Fruit fly (Drosophila melanogaster) whole organism, prepupa: ENCODE results near the gene CG42673.
A peak's percentile ranks its signal among the peaks of the same experiment; 100 is the strongest.

ENCODE experiments used
- Blimp-1 ChIP-seq: fragments of 200-800 bp; sonication (Bioruptor generic); optimal IDR thresholded peaks from 3 replicates; lab custom pipeline; 2017; ENCODE audit warnings: missing biosample characterization, missing genetic modification characterization, mild to moderate bottlenecking, moderate library complexity, missing genetic modification reagents
- CG10631 ChIP-seq: fragments of 200-800 bp; sonication (Bioruptor generic); optimal IDR thresholded peaks from 2 replicates; lab custom pipeline; 2016; ENCODE audit warnings: missing biosample characterization, missing genetic modification characterization
- CG10669 ChIP-seq: fragments of 200-800 bp; sonication (Bioruptor generic); optimal IDR thresholded peaks from 3 replicates; lab custom pipeline; 2018; ENCODE audit warnings: missing biosample characterization, mild to moderate bottlenecking, missing genetic modification characterization, moderate library complexity
- CG11294 ChIP-seq: fragments of 200-800 bp; sonication (Bioruptor generic); IDR thresholded peaks from 2 replicates; pipeline ENCODE4 v1.3.6; 2022; ENCODE audit warnings: missing biosample characterization, missing genetic modification characterization
- CG11902 ChIP-seq: fragments of 200-800 bp; sonication (Bioruptor generic); optimal IDR thresholded peaks from 3 replicates; lab custom pipeline; 2016; ENCODE audit warnings: missing biosample characterization, missing genetic modification characterization
- CG15336 ChIP-seq: fragments of 200-800 bp; sonication (Bioruptor generic); IDR thresholded peaks from 2 replicates; pipeline ENCODE4 v1.3.6; 2022; ENCODE audit warnings: missing biosample characterization, missing genetic modification characterization
- CG1621 ChIP-seq: fragments of 200-800 bp; sonication (Bioruptor generic); optimal IDR thresholded peaks from 3 replicates; lab custom pipeline; 2018; ENCODE audit warnings: missing biosample characterization, mild to moderate bottlenecking, missing genetic modification characterization
- CG16779 ChIP-seq: fragments of 200-800 bp; sonication (Bioruptor generic); optimal IDR thresholded peaks from 3 replicates; lab custom pipeline; 2017; ENCODE audit warnings: missing biosample characterization, mild to moderate bottlenecking, missing genetic modification characterization
- CG3032 ChIP-seq: fragments of 200-800 bp; optimal IDR thresholded peaks from 2 replicates; lab custom pipeline; 2019; ENCODE audit warnings: missing biosample characterization, mild to moderate bottlenecking, missing genetic modification characterization, moderate library complexity
- CG31627 ChIP-seq: fragments of 200-800 bp; sonication (Bioruptor generic); optimal IDR thresholded peaks from 3 replicates; lab custom pipeline; 2016; ENCODE audit warnings: missing biosample characterization, missing genetic modification characterization
- CG3919 ChIP-seq: fragments of 200-800 bp; sonication (Bioruptor generic); optimal IDR thresholded peaks from 3 replicates; lab custom pipeline; 2016; ENCODE audit warnings: missing biosample characterization, missing genetic modification characterization
- CG4318 ChIP-seq: fragments of 200-800 bp; sonication (Bioruptor generic); optimal IDR thresholded peaks from 3 replicates; lab custom pipeline; 2017; ENCODE audit warnings: missing biosample characterization, mild to moderate bottlenecking, missing genetic modification characterization
- CG6163 ChIP-seq: fragments of 200-800 bp; sonication (Bioruptor generic); IDR thresholded peaks from 3 replicates; pipeline ENCODE4 v1.3.6; 2022; ENCODE audit warnings: missing biosample characterization, missing genetic modification characterization
- CG6276 ChIP-seq: fragments of 200-800 bp; sonication (Bioruptor generic); optimal IDR thresholded peaks from 2 replicates; lab custom pipeline; 2017; ENCODE audit warnings: missing biosample characterization, mild to moderate bottlenecking, missing genetic modification characterization
- CG6792 ChIP-seq: fragments of 200-800 bp; sonication (Bioruptor generic); optimal IDR thresholded peaks from 3 replicates; lab custom pipeline; 2016; ENCODE audit warnings: missing biosample characterization, missing genetic modification characterization
- CG6808 ChIP-seq: fragments of 200-800 bp; sonication (Bioruptor generic); optimal IDR thresholded peaks from 3 replicates; lab custom pipeline; 2017; ENCODE audit warnings: missing biosample characterization, missing genetic modification characterization, mild to moderate bottlenecking, moderate library complexity, missing genetic modification reagents
- CG6854 ChIP-seq: fragments of 200-800 bp; sonication (Bioruptor generic); optimal IDR thresholded peaks from 2 replicates; lab custom pipeline; 2017; ENCODE audit warnings: missing biosample characterization, mild to moderate bottlenecking, missing genetic modification characterization
- CG7368 ChIP-seq: fragments of 200-800 bp; sonication (Bioruptor generic); optimal IDR thresholded peaks from 3 replicates; lab custom pipeline; 2016; ENCODE audit warnings: missing biosample characterization, missing genetic modification characterization
- CG8119 ChIP-seq: fragments of 200-800 bp; sonication (Bioruptor generic); IDR thresholded peaks from 3 replicates; pipeline ENCODE4 v1.3.6; 2022; ENCODE audit warnings: missing biosample characterization, missing genetic modification characterization
- CG8319 ChIP-seq: fragments of 200-800 bp; sonication (Bioruptor generic); optimal IDR thresholded peaks from 3 replicates; lab custom pipeline; 2016; ENCODE audit warnings: missing biosample characterization, missing genetic modification characterization
- CG8632 ChIP-seq: fragments of 200-800 bp; sonication (Bioruptor generic); optimal IDR thresholded peaks from 3 replicates; lab custom pipeline; 2016; ENCODE audit warnings: missing biosample characterization, missing genetic modification characterization
- CG9139 ChIP-seq: fragments of 200-800 bp; sonication (Bioruptor generic); optimal IDR thresholded peaks from 3 replicates; lab custom pipeline; 2017; ENCODE audit warnings: missing biosample characterization, mild to moderate bottlenecking, missing genetic modification characterization
- Eip75B ChIP-seq: fragments of 200-800 bp; sonication (Bioruptor generic); optimal IDR thresholded peaks from 3 replicates; lab custom pipeline; 2016; ENCODE audit warnings: missing biosample characterization, missing genetic modification characterization
- Eip93F ChIP-seq: fragments of 200-800 bp; sonication (Bioruptor generic); optimal IDR thresholded peaks from 2 replicates; lab custom pipeline; 2016; ENCODE audit warnings: missing biosample characterization, mild to moderate bottlenecking, missing genetic modification characterization
- Ets21C ChIP-seq: fragments of 200-800 bp; sonication (Bioruptor generic); optimal IDR thresholded peaks from 3 replicates; lab custom pipeline; 2016; ENCODE audit warnings: missing biosample characterization, missing genetic modification characterization
- Ets96B ChIP-seq: fragments of 200-800 bp; optimal IDR thresholded peaks from 2 replicates; lab custom pipeline; 2019; ENCODE audit warnings: missing biosample characterization, mild to moderate bottlenecking, missing genetic modification characterization, moderate library complexity
- Gug ChIP-seq: fragments of 200-800 bp; sonication (Bioruptor generic); IDR thresholded peaks from 2 replicates; pipeline ENCODE4 v1.3.6; 2022; ENCODE audit warnings: missing biosample characterization, missing genetic modification characterization
- Hr38 ChIP-seq: sonication (Bioruptor generic); optimal IDR thresholded peaks from 2 replicates; lab custom pipeline; 2016; ENCODE audit warnings: missing biosample characterization, missing genetic modification characterization
- Hr4 ChIP-seq: fragments of 200-800 bp; sonication (Bioruptor generic); optimal IDR thresholded peaks from 3 replicates; lab custom pipeline; 2016; ENCODE audit warnings: missing biosample characterization, missing genetic modification characterization
- Lpt ChIP-seq: fragments of 200-800 bp; sonication (Bioruptor generic); optimal IDR thresholded peaks from 3 replicates; lab custom pipeline; 2016; ENCODE audit warnings: missing biosample characterization, missing genetic modification characterization
- Met ChIP-seq: fragments of 200-800 bp; sonication (Bioruptor generic); optimal IDR thresholded peaks from 3 replicates; lab custom pipeline; 2016; ENCODE audit warnings: missing biosample characterization, missing genetic modification characterization
- OdsH ChIP-seq: fragments of 200-800 bp; sonication (Bioruptor generic); optimal IDR thresholded peaks from 3 replicates; lab custom pipeline; 2016; ENCODE audit warnings: missing biosample characterization, missing genetic modification characterization
- Smox ChIP-seq: fragments of 200-800 bp; sonication (Bioruptor generic); optimal IDR thresholded peaks from 3 replicates; lab custom pipeline; 2016; ENCODE audit warnings: missing biosample characterization, missing genetic modification characterization
- Sox102F ChIP-seq: fragments of 200-800 bp; sonication (Bioruptor generic); optimal IDR thresholded peaks from 2 replicates; lab custom pipeline; 2016; ENCODE audit warnings: missing biosample characterization, mild to moderate bottlenecking, missing genetic modification characterization
- Sox14 ChIP-seq: fragments of 200-800 bp; sonication (Bioruptor generic); optimal IDR thresholded peaks from 3 replicates; lab custom pipeline; 2016; ENCODE audit warnings: missing biosample characterization, missing genetic modification characterization
- Sox15 ChIP-seq: fragments of 200-800 bp; sonication (Bioruptor generic); optimal IDR thresholded peaks from 3 replicates; lab custom pipeline; 2016; ENCODE audit warnings: missing biosample characterization, missing genetic modification characterization
- achi ChIP-seq: fragments of 200-800 bp; sonication (Bioruptor generic); optimal IDR thresholded peaks from 3 replicates; lab custom pipeline; 2016; ENCODE audit warnings: missing biosample characterization, missing genetic modification characterization
- cyc ChIP-seq: fragments of 200-800 bp; sonication (Bioruptor generic); optimal IDR thresholded peaks from 3 replicates; lab custom pipeline; 2016; ENCODE audit warnings: missing biosample characterization, missing genetic modification characterization
- dac ChIP-seq: fragments of 200-800 bp; sonication (Bioruptor generic); optimal IDR thresholded peaks from 2 replicates; lab custom pipeline; 2017; ENCODE audit warnings: missing biosample characterization, mild to moderate bottlenecking, missing genetic modification characterization
- dsx ChIP-seq: fragments of 200-800 bp; optimal IDR thresholded peaks from 3 replicates; lab custom pipeline; 2019; ENCODE audit warnings: missing biosample characterization, mild to moderate bottlenecking, missing genetic modification characterization, moderate library complexity; ENCODE audit not compliant: poor library complexity, severe bottlenecking
- eg ChIP-seq: fragments of 200-800 bp; sonication (Bioruptor generic); IDR thresholded peaks from 3 replicates; pipeline ENCODE4 v1.3.6; 2022; ENCODE audit warnings: missing biosample characterization, missing genetic modification characterization
- esn ChIP-seq: fragments of 200-800 bp; sonication (Bioruptor generic); optimal IDR thresholded peaks from 2 replicates; lab custom pipeline; 2016; ENCODE audit warnings: missing biosample characterization, mild to moderate bottlenecking, missing genetic modification characterization, moderate library complexity
- fd59A ChIP-seq: fragments of 200-800 bp; sonication (Bioruptor generic); optimal IDR thresholded peaks from 2 replicates; lab custom pipeline; 2017; ENCODE audit warnings: missing biosample characterization, mild to moderate bottlenecking, missing genetic modification characterization, missing genetic modification reagents
- fkh ChIP-seq: fragments of 200-800 bp; sonication (Bioruptor generic); optimal IDR thresholded peaks from 3 replicates; lab custom pipeline; 2017; ENCODE audit warnings: missing biosample characterization, mild to moderate bottlenecking, missing genetic modification characterization, moderate library complexity
- lz ChIP-seq: fragments of 200-800 bp; sonication (Bioruptor generic); optimal IDR thresholded peaks from 3 replicates; lab custom pipeline; 2016; ENCODE audit warnings: missing biosample characterization, missing genetic modification characterization
- net ChIP-seq: fragments of 200-800 bp; sonication (Bioruptor generic); optimal IDR thresholded peaks from 3 replicates; lab custom pipeline; 2016; ENCODE audit warnings: missing biosample characterization, missing genetic modification characterization
- pdm3 ChIP-seq: fragments of 200-800 bp; sonication (Bioruptor generic); optimal IDR thresholded peaks from 3 replicates; lab custom pipeline; 2016; ENCODE audit warnings: missing biosample characterization, missing genetic modification characterization
- salr ChIP-seq, 2 experiments: fragments of 200-800 bp; sonication (Bioruptor generic); optimal IDR thresholded peaks; 3 replicates each; lab custom pipeline; 2016 to 2018; ENCODE audit warnings: missing biosample characterization in 2 of 2, missing genetic modification characterization in 2 of 2, mild to moderate bottlenecking in 1 of 2
- spab ChIP-seq: fragments of 200-800 bp; sonication (Bioruptor generic); optimal IDR thresholded peaks from 2 replicates; lab custom pipeline; 2017; ENCODE audit warnings: missing biosample characterization, mild to moderate bottlenecking, missing genetic modification characterization, missing genetic modification reagents
- ss ChIP-seq, 2 experiments: fragments of 200-800 bp; sonication (Bioruptor generic); optimal IDR thresholded peaks; 2 replicates in 1 of 2; 3 replicates in 1 of 2; lab custom pipeline; 2017 to 2018; ENCODE audit warnings: mild to moderate bottlenecking in 2 of 2, missing biosample characterization in 2 of 2, missing genetic modification characterization in 2 of 2, moderate library complexity in 1 of 2
- svp ChIP-seq: fragments of 200-800 bp; sonication (Bioruptor generic); peaks from one replicate; lab custom pipeline; 2016; ENCODE audit warnings: missing biosample characterization, missing genetic modification characterization
- vri ChIP-seq: fragments of 200-800 bp; sonication (Bioruptor generic); optimal IDR thresholded peaks from 3 replicates; lab custom pipeline; 2016; ENCODE audit warnings: missing biosample characterization, mild to moderate bottlenecking, missing genetic modification characterization

The CG42673 gene

dm6 chr3L:9546875-9547324 is at the start of gene CG42673:
Gene CG42673 (plus strand): TSS chr3L:9547220.
- TF ChIP-seq CG10631 (GFP tag; lab: Kevin White, UChicago) (no peak), salr (GFP tag; optimal IDR thresholded peaks at IDR 0.05; lab: Kevin White, UChicago) (no peak), eg (GFP tag; lab: Robert Waterston, UW) (peak; percentile 64; the same call in 1 of the 3 replicates), Lpt (GFP tag; lab: Kevin White, UChicago) (no peak), CG1621 (tag; lab: Kevin White, UChicago) (peak; percentile 14), fd59A (GFP tag; lab: Kevin White, UChicago) (no peak), Smox (GFP tag; lab: Kevin White, UChicago) (no peak), dac (GFP tag; lab: Kevin White, UChicago) (no peak), Ets96B (no peak), Sox15 (GFP tag; lab: Kevin White, UChicago) (no peak), CG16779 (tag; lab: Kevin White, UChicago) (peak; percentile 31), CG6276 (GFP tag; lab: Kevin White, UChicago) (peak; percentile 69), spab (no peak), cyc (no peak), CG31627 (GFP tag; lab: Kevin White, UChicago) (no peak), CG8119 (GFP tag; lab: Robert Waterston, UW) (peak; percentile 77), CG6163 (peak; percentile 65; the same call in 2 of the 3 replicates), CG15336 (GFP tag; lab: Robert Waterston, UW) (peak; percentile 66; the same call in 1 of the 2 replicates), CG6792 (GFP tag; lab: Kevin White, UChicago) (no peak), achi (peak; percentile 25), CG8632 (GFP tag; lab: Kevin White, UChicago) (no peak), CG11294 (GFP tag; lab: Robert Waterston, UW) (no peak), OdsH (GFP tag; lab: Kevin White, UChicago) (peak; percentile 3), CG6854 (GFP tag; lab: Kevin White, UChicago) (peak; percentile 89), ss (GFP tag; optimal IDR thresholded peaks at IDR 0.05; lab: Kevin White, UChicago) (peak; percentile 31 to 33), CG6808 (GFP tag; lab: Kevin White, UChicago) (no peak), lz (GFP tag; lab: Kevin White, UChicago) (no peak), Sox14 (GFP tag; lab: Kevin White, UChicago) (no peak), esn (no peak), pdm3 (GFP tag; lab: Kevin White, UChicago) (no peak), CG8319 (GFP tag; lab: Kevin White, UChicago) (no peak), CG7368 (GFP tag; lab: Kevin White, UChicago) (no peak), Met (GFP tag; lab: Kevin White, UChicago) (no peak), Sox102F (GFP tag; lab: Kevin White, UChicago) (peak; percentile 72), Ets21C (GFP tag; lab: Kevin White, UChicago) (no peak), svp (peak; percentile 64), Eip93F (GFP tag; lab: Kevin White, UChicago) (no peak), Hr38 (GFP tag; lab: Kevin White, UChicago) (no peak), dsx (GFP tag; lab: Kevin White, UChicago) (peak; percentile 26), CG9139 (peak; percentile 18), net (peak; percentile 47), CG4318 (GFP tag; lab: Kevin White, UChicago) (no peak), CG11902 (GFP tag; lab: Kevin White, UChicago) (no peak), CG3919 (GFP tag; lab: Kevin White, UChicago) (peak; percentile 35), Gug (GFP tag; lab: Robert Waterston, UW) (no peak), fkh (GFP tag; lab: Kevin White, UChicago) (no peak), Blimp-1 (GFP tag; lab: Kevin White, UChicago) (peak; percentile 99), vri (GFP tag; lab: Kevin White, UChicago) (peak; percentile 36), CG10669 (GFP tag; lab: Kevin White, UChicago) (no peak), Hr4 (no peak), CG3032 (tag; lab: Kevin White, UChicago) (no peak), Eip75B (GFP tag; lab: Kevin White, UChicago) (peak; percentile 39)
